Fruit fly (Drosophila melanogaster): ENCODE results near the gene ScsbetaG.

Gene ScsbetaG

DNA sequence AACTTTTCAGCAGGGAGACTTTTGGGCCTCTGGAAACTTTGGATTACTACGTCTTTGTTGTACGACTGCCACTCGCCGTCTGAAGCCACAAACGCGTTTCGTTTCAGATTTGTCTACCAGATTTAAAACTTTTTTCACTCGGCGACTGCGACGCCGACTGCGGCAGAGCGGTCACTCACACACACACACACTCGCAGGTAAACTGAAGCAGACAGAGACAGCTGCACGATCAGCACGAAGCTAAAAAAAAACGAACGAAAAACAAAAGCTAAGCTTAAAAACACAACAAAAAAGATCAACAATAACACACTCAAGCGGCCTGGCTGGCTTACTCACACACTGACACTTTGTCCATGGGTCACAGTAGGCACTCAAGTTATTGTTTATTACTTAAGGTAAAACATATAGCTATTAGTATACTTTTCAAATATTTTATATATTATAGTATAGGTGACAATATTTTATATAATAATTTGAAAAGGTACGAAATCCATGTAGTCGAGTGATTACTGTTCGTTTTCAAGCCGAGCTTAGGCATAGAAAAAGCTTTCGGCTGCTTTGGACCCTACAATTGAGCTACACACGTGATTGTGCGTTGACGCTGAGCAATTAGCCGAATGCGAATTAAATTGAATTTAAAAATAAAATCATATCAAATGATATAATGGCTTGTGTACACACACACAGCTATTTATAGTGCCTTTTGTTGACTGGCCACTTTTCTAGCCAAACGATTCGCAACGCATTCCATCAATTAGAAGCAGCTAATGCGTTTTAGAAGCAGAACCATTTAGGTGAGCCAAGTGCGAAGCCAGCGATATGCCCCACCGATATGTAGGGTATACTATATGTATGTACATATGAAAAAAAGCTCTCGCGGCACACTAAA is 14.0 kb upstream of the ScsbetaG start, which contains the start of gene Msr-110 (continued):
- TF ChIP-seq Mrtf (GFP tag; IDR thresholded peaks at IDR 0.05) (peak; percentile 84), lab (GFP tag; optimal IDR thresholded peaks at IDR 0.05) (peak; percentile 93), lmd (GFP tag; IDR thresholded peaks at IDR 0.05) (peak; percentile 93), twi (tag; optimal IDR thresholded peaks at IDR 0.05) (peak; percentile 61), CG3847 (GFP tag; IDR thresholded peaks at IDR 0.05) (peak; percentile 85), CG14050 (GFP tag; IDR thresholded peaks at IDR 0.05) (peak; percentile 78; the same call in 2 of the 3 replicates), CG6813 (GFP tag; optimal IDR thresholded peaks at IDR 0.05) (peak; percentile 83), sens (GFP tag) (peak; percentile 93), gce (GFP tag; IDR thresholded peaks at IDR 0.05) (peak; percentile 82; the same call in 2 of the 3 replicates), maf-S (GFP tag; optimal IDR thresholded peaks at IDR 0.05) (peak; percentile 59), Antp (GFP tag; optimal IDR thresholded peaks at IDR 0.05) (peak; percentile 71), Lpt (GFP tag; optimal IDR thresholded peaks at IDR 0.05) (no peak), Ets97D (GFP tag; optimal IDR thresholded peaks at IDR 0.05) (peak; percentile 29), ttk (GFP tag; IDR thresholded peaks at IDR 0.05) (peak; percentile 78), CG3995 (GFP tag; optimal IDR thresholded peaks at IDR 0.05) (peak; percentile 49), CG14014 (GFP tag; IDR thresholded peaks at IDR 0.05) (peak; percentile 90), Tbp (GFP tag; optimal IDR thresholded peaks at IDR 0.05) (no peak), vvl (GFP tag; IDR thresholded peaks at IDR 0.05) (peak; percentile 96), CG3726 (GFP tag; IDR thresholded peaks at IDR 0.05) (peak; percentile 69; the same call in 2 of the 3 replicates), croc (GFP tag; conservative IDR thresholded peaks at IDR 0.05) (peak; percentile 81), sisA (GFP tag; IDR thresholded peaks at IDR 0.05) (peak; percentile 87), tx (GFP tag; optimal IDR thresholded peaks at IDR 0.05) (peak; percentile 67), grau (tag; optimal IDR thresholded peaks at IDR 0.05) (peak; percentile 98), CG4424 (GFP tag; optimal IDR thresholded peaks at IDR 0.05) (peak; percentile 76), abd-A (tag; optimal IDR thresholded peaks at IDR 0.05) (peak; percentile 77), Sin3A (optimal IDR thresholded peaks at IDR 0.05) (no peak), gem (tag; optimal IDR thresholded peaks at IDR 0.05) (peak; percentile 92), dpn (GFP tag; optimal IDR thresholded peaks at IDR 0.05) (peak; percentile 73 to 85), CG10654 (GFP tag; optimal IDR thresholded peaks at IDR 0.05) (peak; percentile 70), D19A (tag; optimal IDR thresholded peaks at IDR 0.05) (peak; percentile 84), dmrt99B (tag; optimal IDR thresholded peaks at IDR 0.05) (peak; percentile 96), dm (GFP tag; optimal IDR thresholded peaks at IDR 0.05) (peak; percentile 52), Dref (GFP tag; IDR thresholded peaks at IDR 0.05) (no peak; the same call in 1 of the 2 replicates), zfh2 (GFP tag; optimal IDR thresholded peaks at IDR 0.05) (peak; percentile 66), Dad (GFP tag; optimal IDR thresholded peaks at IDR 0.05) (peak; percentile 81), chif (GFP tag; optimal IDR thresholded peaks at IDR 0.05) (peak; percentile 49 to 79), wdn (GFP tag; IDR thresholded peaks at IDR 0.05) (peak; percentile 64; the same call in 1 of the 2 replicates), CG17186 (GFP tag; optimal IDR thresholded peaks at IDR 0.05) (peak; percentile 13), nau (GFP tag; optimal IDR thresholded peaks at IDR 0.05) (peak; percentile 84), HLHmδ (GFP tag; optimal IDR thresholded peaks at IDR 0.05) (no peak), Ssrp (tag; optimal IDR thresholded peaks at IDR 0.05) (peak; percentile 85), TFAM (GFP tag; optimal IDR thresholded peaks at IDR 0.05) (no peak), nerfin-1 (tag; optimal IDR thresholded peaks at IDR 0.05) (peak; percentile 84), CG11247 (GFP tag; IDR thresholded peaks at IDR 0.05) (peak; percentile 88), fd96Cb (tag; optimal IDR thresholded peaks at IDR 0.05) (peak; percentile 90), Neu2 (GFP tag; optimal IDR thresholded peaks at IDR 0.05; ENCODE audit: borderline replicate concordance) (peak; percentile 3), Rx (GFP tag; IDR thresholded peaks at IDR 0.05) (peak; percentile 66), CG6654 (GFP tag; optimal IDR thresholded peaks at IDR 0.05) (peak; percentile 67), tgo (GFP tag; IDR thresholded peaks at IDR 0.05) (peak; percentile 92), luna (GFP tag; optimal IDR thresholded peaks at IDR 0.05) (no peak)

All from whole organism, embryonic.